Worm (Caenorhabditis elegans) whole organism, L4 larva: ENCODE results near the gene fbxb-75.

Experiments used
- F49E8.2 ChIP-seq: sonication (generic microtip); optimal IDR thresholded peaks from 2 replicates; lab custom pipeline; 2016; ENCODE audit warnings: missing compliant biosample characterization, mild to moderate bottlenecking, missing genetic modification characterization, borderline replicate concordance
- ama-1 ChIP-seq: fragments of 150-350 bp; optimal IDR thresholded peaks from 2 replicates; lab custom pipeline; 2014; ENCODE audit warnings: inconsistent platforms, mixed read lengths
- dpl-1 ChIP-seq: fragments of 150-350 bp; optimal IDR thresholded peaks from 2 replicates; lab custom pipeline; 2014; ENCODE audit warnings: missing biosample characterization, missing genetic modification reagents, missing genetic modification characterization
- dve-1 ChIP-seq: sonication (generic microtip); optimal IDR thresholded peaks from 2 replicates; lab custom pipeline; 2017; ENCODE audit warnings: antibody characterized with exemption, mild to moderate bottlenecking, missing genetic modification characterization, missing compliant biosample characterization; ENCODE audit not compliant: insufficient read depth
- lim-7 ChIP-seq: fragments of 200-800 bp; sonication (Bioruptor generic); IDR thresholded peaks from 2 replicates; pipeline ENCODE4 v1.3.6; 2022; ENCODE audit warnings: missing genetic modification characterization, missing compliant biosample characterization
- lin-15B ChIP-seq: fragments of 150-350 bp; sonication (generic microtip); optimal IDR thresholded peaks from 3 replicates; lab custom pipeline; 2014; ENCODE audit warnings: missing biosample characterization, missing genetic modification characterization
- nhr-77 ChIP-seq: fragments of 150-350 bp; optimal IDR thresholded peaks from 2 replicates; lab custom pipeline; 2014; ENCODE audit warnings: missing biosample characterization, missing genetic modification characterization
- zag-1 ChIP-seq: fragments of 150-350 bp; optimal IDR thresholded peaks from 2 replicates; lab custom pipeline; 2014; ENCODE audit warnings: missing biosample characterization, missing genetic modification characterization

- TF ChIP-seq ama-1 (lab: Kevin White, UChicago): no peak
- no peak for TF ChIP-seq dpl-1 (GFP tag; lab: Kevin White, UChicago)
- TF ChIP-seq dve-1 (tag; lab: Kevin White, UChicago): no peak
- no peak for TF ChIP-seq F49E8.2 (tag; lab: Kevin White, UChicago)
- no peak for TF ChIP-seq zag-1 (tag; lab: Kevin White, UChicago)
- TF ChIP-seq nhr-77 (tag; lab: Kevin White, UChicago): no peak
- TF ChIP-seq lim-7 (GFP tag; lab: Robert Waterston, UW): no peak
- no peak for TF ChIP-seq lin-15B (tag; lab: Kevin White, UChicago)
Observed at ce11 chrIV:4437825-4438224, 3.2 kb downstream of the fbxb-75 start.
